Fruit fly (Drosophila melanogaster): ENCODE measurements around the gene CG12496.
A peak's percentile ranks its signal among the peaks of the same experiment; 100 is the strongest.

Gene CG12496

DNA sequence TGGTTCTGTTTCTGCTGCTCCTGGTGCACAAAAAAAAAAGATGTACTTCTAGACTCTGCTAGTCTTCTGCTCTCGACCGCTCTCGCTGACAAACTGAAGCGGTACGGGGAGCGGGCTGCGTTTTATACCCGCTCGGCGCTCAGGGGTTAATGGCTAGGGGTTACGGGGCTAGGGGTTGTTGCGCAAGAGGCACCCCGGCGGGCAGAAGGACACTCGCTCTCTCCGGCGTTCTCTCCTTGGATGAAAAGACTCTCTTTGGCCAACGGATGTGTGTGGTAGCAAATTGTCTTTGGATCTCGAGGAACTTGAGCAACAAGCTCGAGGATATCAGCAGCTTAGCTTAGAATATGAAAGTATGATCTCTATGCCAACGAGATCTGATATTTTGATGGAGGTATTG, at the start of gene CG12496:
Gene CG12496, minus strand, starts transcription at position 97 of the 400 bp plus-strand sequence.
- no peak for TF ChIP-seq CG4318 (GFP tag; optimal IDR thresholded peaks at IDR 0.05)
- TF ChIP-seq Gug (GFP tag; IDR thresholded peaks at IDR 0.05), result no peak
- no peak for TF ChIP-seq CG11294 (GFP tag; IDR thresholded peaks at IDR 0.05)
- TF ChIP-seq vri (GFP tag; optimal IDR thresholded peaks at IDR 0.05), result no peak
- TF ChIP-seq topi (GFP tag; optimal IDR thresholded peaks at IDR 0.05), result no peak
- no peak for TF ChIP-seq CG10669 (GFP tag; optimal IDR thresholded peaks at IDR 0.05)
- TF ChIP-seq net (GFP tag; optimal IDR thresholded peaks at IDR 0.05), result no peak
- no peak for TF ChIP-seq CG11762 (GFP tag; optimal IDR thresholded peaks at IDR 0.05; ENCODE audit: insufficient read depth)
- TF ChIP-seq CG7368 (GFP tag; optimal IDR thresholded peaks at IDR 0.05), result no peak

DNA sequence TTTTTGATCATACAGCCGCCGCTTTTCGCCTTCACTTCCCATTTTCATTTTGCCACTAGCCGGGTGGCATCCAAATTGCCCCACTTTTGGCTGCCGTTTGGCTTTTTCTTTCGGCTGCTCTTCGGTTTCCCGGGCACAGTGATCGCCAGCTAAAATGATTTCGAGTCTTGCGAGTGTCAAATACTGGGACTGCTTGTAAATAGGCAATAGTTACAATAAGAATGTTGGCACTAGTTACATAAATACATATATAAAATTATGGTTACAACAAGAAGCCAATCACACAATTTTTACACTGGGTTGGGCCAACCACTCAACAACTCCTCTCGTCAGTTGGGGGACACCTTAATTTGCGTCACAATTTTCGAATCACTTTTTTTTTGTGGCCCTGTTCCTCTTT, 49.1 kb upstream of the CG12496 start:
- TF ChIP-seq Hr4 (GFP tag; optimal IDR thresholded peaks at IDR 0.05) (peak; percentile 5), CG15336 (GFP tag; IDR thresholded peaks at IDR 0.05) (0 out of 2 replicates have a peak, but pooled peaks have one; percentile 11), ss (GFP tag; optimal IDR thresholded peaks at IDR 0.05) (no peak), Eip78C (GFP tag) (peak; percentile 53), CG11294 (GFP tag; IDR thresholded peaks at IDR 0.05) (no peak), eg (GFP tag; IDR thresholded peaks at IDR 0.05) (0 out of 3 replicates have a peak, but pooled peaks have one; percentile 3)

DNA sequence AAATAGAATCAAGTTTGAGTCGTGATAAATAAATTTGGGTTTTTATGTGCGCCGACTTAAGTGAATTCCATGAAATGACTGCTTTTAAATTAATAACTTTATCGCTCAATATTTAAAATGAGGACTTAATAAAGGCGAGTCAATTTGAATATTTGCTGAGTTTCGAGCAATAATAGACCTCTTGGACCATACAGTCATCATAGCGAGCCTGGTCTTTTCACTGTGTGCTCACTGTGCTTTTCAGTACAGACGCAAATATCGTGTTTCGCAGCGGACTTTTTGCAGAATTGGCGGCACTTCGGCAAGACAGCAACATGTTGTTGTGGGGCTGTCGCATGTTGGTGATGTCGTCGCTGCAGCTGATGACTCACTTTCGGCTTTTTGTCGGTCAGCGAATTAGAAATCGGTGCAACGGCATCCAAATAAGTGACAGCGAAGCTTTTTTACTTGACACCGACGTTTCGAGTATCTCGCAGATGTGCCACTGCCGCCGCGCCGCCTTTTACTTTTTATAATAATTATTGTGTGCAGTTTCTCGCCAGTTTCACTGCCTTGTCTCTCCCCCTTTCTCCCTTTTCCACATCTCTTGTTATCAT, 47.3 kb upstream of the CG12496 start:
- TF ChIP-seq acj6 (GFP tag; optimal IDR thresholded peaks at IDR 0.05) (no peak), dsx (GFP tag; optimal IDR thresholded peaks at IDR 0.05; ENCODE audit: poor library complexity, severe bottlenecking) (no peak), Hr4 (GFP tag; optimal IDR thresholded peaks at IDR 0.05) (peak; percentile 36), Eip75B (GFP tag; optimal IDR thresholded peaks at IDR 0.05) (no peak), CG32006 (GFP tag; optimal IDR thresholded peaks at IDR 0.05) (peak; percentile 5), salr (GFP tag; optimal IDR thresholded peaks at IDR 0.05) (no peak), CG15336 (GFP tag; IDR thresholded peaks at IDR 0.05) (0 out of 2 replicates have a peak, but pooled peaks have one; percentile 28), Sox14 (GFP tag; optimal IDR thresholded peaks at IDR 0.05) (no peak), eg (GFP tag; IDR thresholded peaks at IDR 0.05) (peak; percentile 51; the same call in 1 of the 3 replicates), Eip78C (GFP tag) (peak; percentile 23), CG7368 (GFP tag; optimal IDR thresholded peaks at IDR 0.05) (no peak), CG6163 (GFP tag; IDR thresholded peaks at IDR 0.05) (0 out of 3 replicates have a peak, but pooled peaks have one; percentile 41)

DNA sequence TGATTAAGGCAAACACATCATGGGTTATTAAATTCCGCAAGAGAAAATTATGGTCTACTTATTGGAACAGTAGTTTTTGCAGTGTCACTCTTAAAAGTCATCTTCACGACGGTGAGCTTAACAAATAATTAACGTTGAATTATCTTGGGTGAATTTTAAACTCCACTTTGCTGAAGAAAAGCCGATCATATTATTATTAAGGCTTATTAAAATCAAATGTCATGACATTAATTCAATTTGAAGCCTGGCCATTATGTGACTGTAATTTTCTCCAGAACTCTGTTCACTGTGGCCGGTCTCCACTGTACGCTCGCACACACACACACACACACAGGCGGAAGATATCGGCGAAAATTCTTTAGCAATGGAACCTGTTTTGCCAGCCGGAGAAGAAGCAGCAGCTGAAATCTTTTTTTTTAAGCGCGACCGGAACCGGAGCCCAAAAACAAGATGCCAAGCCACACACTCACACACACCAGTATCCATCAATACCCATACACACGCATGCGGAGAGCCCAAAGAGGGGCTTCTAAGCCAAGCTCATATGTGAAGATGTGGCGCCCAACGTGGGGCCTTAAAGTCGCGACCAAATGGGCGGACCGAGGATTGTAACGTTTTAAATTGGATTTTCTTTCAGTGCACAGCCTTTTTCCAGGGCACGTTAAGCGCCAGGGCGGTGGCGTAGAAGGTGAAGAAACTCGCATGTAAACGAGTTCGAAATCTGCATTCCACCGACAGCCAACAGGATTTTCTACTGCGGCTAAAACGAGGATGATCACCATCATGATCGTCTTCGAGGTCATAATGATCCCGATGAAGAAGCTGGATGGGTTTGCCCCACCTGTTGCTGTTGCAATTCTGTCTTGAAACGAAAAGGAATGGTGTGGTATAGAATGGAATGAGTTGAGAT, 44.9 kb upstream of the CG12496 start:
- no peak for TF ChIP-seq CG8319 (GFP tag; optimal IDR thresholded peaks at IDR 0.05)
- TF ChIP-seq svp (GFP tag), result peak; percentile 82
- peak; percentile 72 for TF ChIP-seq achi (GFP tag; optimal IDR thresholded peaks at IDR 0.05)
- peak; percentile 55 for TF ChIP-seq topi (GFP tag; optimal IDR thresholded peaks at IDR 0.05)
- TF ChIP-seq CG10669 (GFP tag; optimal IDR thresholded peaks at IDR 0.05), result peak; percentile 43
- no peak for TF ChIP-seq fkh (GFP tag; optimal IDR thresholded peaks at IDR 0.05)
- TF ChIP-seq CG9139 (GFP tag; optimal IDR thresholded peaks at IDR 0.05), result no peak
- TF ChIP-seq CG6854 (GFP tag; optimal IDR thresholded peaks at IDR 0.05), result no peak
- peak; percentile 67 for TF ChIP-seq Smox (GFP tag; optimal IDR thresholded peaks at IDR 0.05)
- peak; percentile 35 for TF ChIP-seq spab (GFP tag; optimal IDR thresholded peaks at IDR 0.05)
- TF ChIP-seq dsx (GFP tag; optimal IDR thresholded peaks at IDR 0.05; ENCODE audit: poor library complexity, severe bottlenecking), result peak; percentile 22
- TF ChIP-seq CG6808 (GFP tag; optimal IDR thresholded peaks at IDR 0.05), result peak; percentile 55
- TF ChIP-seq CG7368 (GFP tag; optimal IDR thresholded peaks at IDR 0.05), result no peak
- peak; percentile 70 for TF ChIP-seq CG3919 (GFP tag; optimal IDR thresholded peaks at IDR 0.05)
- TF ChIP-seq fd59A (GFP tag; optimal IDR thresholded peaks at IDR 0.05), result peak; percentile 52
- TF ChIP-seq lz (GFP tag; optimal IDR thresholded peaks at IDR 0.05), result peak; percentile 62
- TF ChIP-seq CG6163 (GFP tag; IDR thresholded peaks at IDR 0.05), result 0 out of 3 replicates have a peak, but pooled peaks have one; percentile 29
- peak; percentile 69 for TF ChIP-seq esn (GFP tag; optimal IDR thresholded peaks at IDR 0.05)
- TF ChIP-seq cyc (GFP tag; optimal IDR thresholded peaks at IDR 0.05), result peak; percentile 52
- TF ChIP-seq CG15336 (GFP tag; IDR thresholded peaks at IDR 0.05), result peak; percentile 22; the same call in 1 of the 2 replicates
- no peak for TF ChIP-seq Blimp-1 (GFP tag; optimal IDR thresholded peaks at IDR 0.05)
- TF ChIP-seq Hr39 (GFP tag; optimal IDR thresholded peaks at IDR 0.05), result peak; percentile 61
- peak; percentile 72 for TF ChIP-seq Sox14 (GFP tag; optimal IDR thresholded peaks at IDR 0.05)
- TF ChIP-seq CG11762 (GFP tag; optimal IDR thresholded peaks at IDR 0.05; ENCODE audit: insufficient read depth), result no peak
- peak; percentile 56 for TF ChIP-seq Ets21C (GFP tag; optimal IDR thresholded peaks at IDR 0.05)
- TF ChIP-seq pdm3 (GFP tag; optimal IDR thresholded peaks at IDR 0.05), result peak; percentile 71
- no peak for TF ChIP-seq CG11294 (GFP tag; IDR thresholded peaks at IDR 0.05)
- no peak for TF ChIP-seq Gug (GFP tag; IDR thresholded peaks at IDR 0.05)
- TF ChIP-seq CG10631 (GFP tag; optimal IDR thresholded peaks at IDR 0.05), result peak; percentile 70

All from whole organism, prepupa.